Worm (Caenorhabditis elegans): ENCODE data around the gene F07F6.1.

- TF ChIP-seq him-1 (tag; optimal IDR thresholded peaks at IDR 0.05) (no peak), dao-5 (tag; optimal IDR thresholded peaks at IDR 0.05) (no peak)
Observed at ce11 chrII:5465729-5466408, 28.2 kb downstream of the F07F6.1 start, which contains the start of gene clr-1.

All from whole organism, L4/young adult.